Fruit fly (Drosophila melanogaster): ENCODE results near the gene blot.

dm6 chr3L:17470110-17470509 lies 48.8 kb upstream of the blot start, which contains the start of gene SecCl:
- no peak for TF ChIP-seq Dll (optimal IDR thresholded peaks at IDR 0.05)
- TF ChIP-seq EcR (GFP tag; optimal IDR thresholded peaks at IDR 0.05), result no peak
- TF ChIP-seq usp (GFP tag; optimal IDR thresholded peaks at IDR 0.05), result no peak
- no peak for TF ChIP-seq psq (optimal IDR thresholded peaks at IDR 0.05)
- TF ChIP-seq CG8478 (optimal IDR thresholded peaks at IDR 0.05), result no peak
- no peak for TF ChIP-seq pan (optimal IDR thresholded peaks at IDR 0.05)

All from whole organism.